Worm (Caenorhabditis elegans) whole organism, young adult: ENCODE results near the gene tag-342.

Experiments used
- B0035.1 ChIP-seq: sonication (generic microtip); optimal IDR thresholded peaks from 2 replicates; lab custom pipeline; 2016; ENCODE audit warnings: missing genetic modification characterization, mild to moderate bottlenecking, missing compliant biosample characterization, missing genotype, missing genetic modification reagents
- B0261.1 ChIP-seq: sonication (generic microtip); optimal IDR thresholded peaks from 2 replicates; lab custom pipeline; 2016; ENCODE audit warnings: mild to moderate bottlenecking, missing genetic modification characterization, moderate library complexity, missing compliant biosample characterization
- D2030.7 ChIP-seq: fragments of 200-800 bp; sonication (Bioruptor generic); IDR thresholded peaks from 2 replicates; pipeline ENCODE4 v1.3.6; 2022; ENCODE audit warnings: missing genetic modification reagents, missing genetic modification characterization, missing compliant biosample characterization
- F23B12.7 ChIP-seq: sonication (generic microtip); optimal IDR thresholded peaks from 2 replicates; lab custom pipeline; 2017; ENCODE audit warnings: missing genetic modification characterization, mild to moderate bottlenecking, missing compliant biosample characterization, antibody characterized with exemption, moderate library complexity; ENCODE audit not compliant: insufficient read depth
- F33H1.4 ChIP-seq: fragments of 200-800 bp; sonication (Bioruptor generic); IDR thresholded peaks from 2 replicates; pipeline ENCODE4 v1.3.6; 2022; ENCODE audit warnings: missing genetic modification reagents, missing genetic modification characterization, missing compliant biosample characterization
- F52B5.7 ChIP-seq: sonication (generic microtip); optimal IDR thresholded peaks from 2 replicates; lab custom pipeline; 2016; ENCODE audit warnings: mild to moderate bottlenecking, missing genetic modification characterization, missing compliant biosample characterization
- K11D2.4 ChIP-seq: fragments of 200-800 bp; sonication (Bioruptor generic); IDR thresholded peaks from 2 replicates; pipeline ENCODE4 v1.3.6; 2022; ENCODE audit warnings: missing genetic modification reagents, missing genetic modification characterization, missing compliant biosample characterization
- Y67H2A.10 ChIP-seq: fragments of 200-800 bp; sonication (Bioruptor generic); conservative IDR thresholded peaks from 2 replicates; pipeline ENCODE4 v1.3.6; 2022; ENCODE audit warnings: missing genetic modification reagents, missing genetic modification characterization, missing compliant biosample characterization
- attf-3 ChIP-seq: fragments of 200-800 bp; sonication (Bioruptor generic); conservative IDR thresholded peaks from 2 replicates; pipeline ENCODE4 v1.3.6; 2022; ENCODE audit warnings: missing genetic modification reagents, missing genetic modification characterization, missing compliant biosample characterization
- attf-5 ChIP-seq: fragments of 200-800 bp; sonication (Bioruptor generic); optimal IDR thresholded peaks from 2 replicates; lab custom pipeline; 2018; ENCODE audit warnings: mild to moderate bottlenecking, missing genetic modification characterization, missing compliant biosample characterization
- attf-6 ChIP-seq: fragments of 200-800 bp; sonication (Bioruptor generic); IDR thresholded peaks from 2 replicates; pipeline ENCODE4 v1.3.6; 2022; ENCODE audit warnings: missing genetic modification reagents, missing genetic modification characterization, missing compliant biosample characterization
- bed-1 ChIP-seq: fragments of 200-800 bp; sonication (Bioruptor generic); IDR thresholded peaks from 2 replicates; pipeline ENCODE4 v1.3.6; 2022; ENCODE audit warnings: missing genetic modification reagents, missing genetic modification characterization, missing compliant biosample characterization
- cebp-2 ChIP-seq: fragments of 200-800 bp; sonication (Bioruptor generic); IDR thresholded peaks from 2 replicates; pipeline ENCODE4 v1.3.6; 2022; ENCODE audit warnings: missing genetic modification characterization, missing compliant biosample characterization
- ceh-100 ChIP-seq: fragments of 200-800 bp; sonication (Bioruptor generic); IDR thresholded peaks from 2 replicates; pipeline ENCODE4 v1.3.6; 2022; ENCODE audit warnings: missing genetic modification reagents, missing genetic modification characterization, missing compliant biosample characterization
- ceh-27 ChIP-seq: fragments of 200-800 bp; sonication (Bioruptor generic); optimal IDR thresholded peaks from 2 replicates; lab custom pipeline; 2018; ENCODE audit warnings: mild to moderate bottlenecking, missing genetic modification characterization, moderate library complexity, missing compliant biosample characterization
- ceh-58 ChIP-seq: fragments of 200-800 bp; sonication (Bioruptor generic); IDR thresholded peaks from 2 replicates; pipeline ENCODE4 v1.3.6; 2022; ENCODE audit warnings: missing genetic modification characterization, missing compliant biosample characterization
- chd-7 ChIP-seq: sonication (generic microtip); optimal IDR thresholded peaks from 2 replicates; lab custom pipeline; 2016; ENCODE audit warnings: mild to moderate bottlenecking, missing genetic modification characterization, moderate library complexity, missing compliant biosample characterization
- egrh-3 ChIP-seq: fragments of 200-800 bp; sonication (Bioruptor generic); IDR thresholded peaks from 2 replicates; pipeline ENCODE4 v1.3.6; 2022; ENCODE audit warnings: missing genetic modification reagents, missing genetic modification characterization, missing compliant biosample characterization
- fkh-3 ChIP-seq: sonication (generic microtip); optimal IDR thresholded peaks from 2 replicates; lab custom pipeline; 2016; ENCODE audit warnings: mild to moderate bottlenecking, missing genetic modification characterization, missing compliant biosample characterization
- let-607 ChIP-seq, 2 experiments: fragments of 200-800 bp in 1 of 2; sonication (Bioruptor generic) in 1 of 2; sonication (generic microtip) in 1 of 2; optimal IDR thresholded peaks; 2 replicates each; lab custom pipeline; 2016 to 2018; ENCODE audit warnings: mild to moderate bottlenecking in 2 of 2, missing compliant biosample characterization in 2 of 2, missing genetic modification characterization in 2 of 2, moderate library complexity in 2 of 2, missing genotype in 1 of 2
- lin-35 ChIP-seq, 3 experiments: fragments of 150-350 bp in 2 of 3; sonication (generic microtip) in 1 of 3; optimal IDR thresholded peaks; 2 replicates each; lab custom pipeline; 2014 to 2018; ENCODE audit warnings: missing biosample characterization in 3 of 3, missing genetic modification characterization in 3 of 3, missing genetic modification reagents in 3 of 3
- lin-40 ChIP-seq: sonication (generic microtip); optimal IDR thresholded peaks from 2 replicates; lab custom pipeline; 2016; ENCODE audit warnings: missing genetic modification characterization, mild to moderate bottlenecking, missing compliant biosample characterization, missing genotype, missing genetic modification reagents
- lsl-1 ChIP-seq: fragments of 200-800 bp; sonication (Bioruptor generic); optimal IDR thresholded peaks from 2 replicates; lab custom pipeline; 2018; ENCODE audit warnings: mild to moderate bottlenecking, missing genetic modification characterization, moderate library complexity, missing compliant biosample characterization
- madf-10 ChIP-seq: sonication (generic microtip); optimal IDR thresholded peaks from 2 replicates; lab custom pipeline; 2016; ENCODE audit warnings: mild to moderate bottlenecking, missing genetic modification characterization, missing compliant biosample characterization
- madf-3 ChIP-seq: fragments of 200-800 bp; sonication (Bioruptor generic); IDR thresholded peaks from 2 replicates; pipeline ENCODE4 v1.3.6; 2022; ENCODE audit warnings: missing genetic modification reagents, missing genetic modification characterization, missing compliant biosample characterization
- madf-8 ChIP-seq: fragments of 200-800 bp; sonication (Bioruptor generic); conservative IDR thresholded peaks from 2 replicates; pipeline ENCODE4 v1.3.6; 2022; ENCODE audit warnings: missing genetic modification reagents, missing genetic modification characterization, missing compliant biosample characterization
- mcd-1 ChIP-seq: fragments of 200-800 bp; sonication (Bioruptor generic); IDR thresholded peaks from 2 replicates; pipeline ENCODE4 v1.3.6; 2022; ENCODE audit warnings: missing genetic modification reagents, missing genetic modification characterization, missing compliant biosample characterization
- nfya-2 ChIP-seq: fragments of 200-800 bp; sonication (Bioruptor generic); IDR thresholded peaks from 2 replicates; pipeline ENCODE4 v1.3.6; 2022; ENCODE audit warnings: missing genetic modification reagents, missing genetic modification characterization, missing compliant biosample characterization
- nhr-179 ChIP-seq: sonication (generic microtip); optimal IDR thresholded peaks from 2 replicates; lab custom pipeline; 2016; ENCODE audit warnings: mild to moderate bottlenecking, missing genetic modification characterization, missing compliant biosample characterization
- nhr-27 ChIP-seq: fragments of 200-800 bp; sonication (Bioruptor generic); optimal IDR thresholded peaks from 2 replicates; lab custom pipeline; 2018; ENCODE audit warnings: mild to moderate bottlenecking, missing genetic modification characterization, moderate library complexity, missing compliant biosample characterization
- nhr-80 ChIP-seq: sonication (generic microtip); optimal IDR thresholded peaks from 2 replicates; lab custom pipeline; 2016; ENCODE audit warnings: missing genetic modification characterization, missing compliant biosample characterization
- pha-4 ChIP-seq: fragments of 150-350 bp; sonication (generic microtip); optimal IDR thresholded peaks from 2 replicates; lab custom pipeline; 2014; ENCODE audit warnings: missing biosample characterization, missing genetic modification reagents, missing genetic modification characterization
- rcor-1 ChIP-seq: fragments of 200-800 bp; sonication (Bioruptor generic); IDR thresholded peaks from 2 replicates; pipeline ENCODE4 v1.3.6; 2022; ENCODE audit warnings: missing genetic modification reagents, missing genetic modification characterization, missing compliant biosample characterization
- rec-8 ChIP-seq, 2 experiments: sonication (generic microtip); optimal IDR thresholded peaks; 2 replicates each; lab custom pipeline; 2016; ENCODE audit warnings: mild to moderate bottlenecking in 2 of 2, missing genetic modification characterization in 2 of 2, missing genetic modification reagents in 2 of 2, missing genotype in 2 of 2, missing biosample characterization in 1 of 2, missing compliant biosample characterization in 1 of 2, moderate library complexity in 1 of 2
- snpc-1.3 ChIP-seq: sonication (generic microtip); optimal IDR thresholded peaks from 2 replicates; lab custom pipeline; 2017; ENCODE audit warnings: missing genetic modification characterization, mild to moderate bottlenecking, missing compliant biosample characterization, antibody characterized with exemption, moderate library complexity, missing genotype, missing genetic modification reagents; ENCODE audit not compliant: insufficient read depth
- snpc-3.4 ChIP-seq: sonication (generic microtip); optimal IDR thresholded peaks from 2 replicates; lab custom pipeline; 2017; ENCODE audit warnings: missing genetic modification characterization, mild to moderate bottlenecking, missing compliant biosample characterization, antibody characterized with exemption, moderate library complexity, missing genotype, missing genetic modification reagents
- snpc-4 ChIP-seq, 5 experiments: fragments of 150-350 bp in 1 of 5; sonication (generic microtip) in 4 of 5; optimal IDR thresholded peaks; 2 replicates each; lab custom pipeline; 2014 to 2018; ENCODE audit warnings: missing genetic modification characterization in 5 of 5, missing biosample characterization in 3 of 5, antibody characterized with exemption in 2 of 5, mild to moderate bottlenecking in 2 of 5, missing compliant biosample characterization in 2 of 5, missing genotype in 2 of 5, moderate library complexity in 2 of 5, missing genetic modification reagents in 1 of 5
- sptf-2 ChIP-seq: fragments of 200-800 bp; sonication (Bioruptor generic); optimal IDR thresholded peaks from 2 replicates; lab custom pipeline; 2018; ENCODE audit warnings: mild to moderate bottlenecking, missing genetic modification characterization, missing compliant biosample characterization
- tbp1 ChIP-seq: fragments of 200-800 bp; sonication (Bioruptor generic); optimal IDR thresholded peaks from 2 replicates; lab custom pipeline; 2018; ENCODE audit warnings: mild to moderate bottlenecking, missing genetic modification characterization, missing compliant biosample characterization
- unc-62 ChIP-seq: fragments of 150-350 bp; optimal IDR thresholded peaks from 2 replicates; lab custom pipeline; 2014; ENCODE audit warnings: missing biosample characterization, missing genetic modification reagents, missing genetic modification characterization
- xnd-1 ChIP-seq: sonication (generic microtip); optimal IDR thresholded peaks from 2 replicates; lab custom pipeline; 2016; ENCODE audit warnings: missing genotype, missing genetic modification reagents, missing genetic modification characterization, missing compliant biosample characterization
- ztf-25 ChIP-seq: fragments of 200-800 bp; sonication (Bioruptor generic); IDR thresholded peaks from 2 replicates; pipeline ENCODE4 v1.3.6; 2022; ENCODE audit warnings: missing genetic modification reagents, missing genetic modification characterization, missing compliant biosample characterization

The tag-342 gene

DNA sequence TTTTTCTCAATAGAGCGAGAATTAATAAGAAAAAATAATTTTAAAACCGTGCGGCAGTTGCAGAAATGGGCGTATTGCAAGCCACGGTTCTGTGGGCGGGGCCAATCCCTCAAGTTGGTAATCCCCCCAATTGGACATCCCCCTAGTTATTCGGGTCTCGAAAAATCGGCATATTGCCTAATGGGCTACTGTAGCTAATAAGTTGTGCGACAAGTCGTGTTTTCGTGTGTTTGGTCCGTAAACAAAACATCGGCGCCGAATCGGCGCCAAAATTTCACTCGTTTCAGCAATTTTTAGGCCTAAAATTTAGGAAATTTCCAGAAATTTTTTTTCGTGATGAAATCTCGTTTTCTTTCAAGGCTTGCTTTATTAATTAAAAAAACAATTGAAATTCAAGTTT lies 36.4 kb downstream of the tag-342 start (continued):
- TF ChIP-seq ceh-58 (GFP tag; lab: Robert Waterston, UW): no peak
- TF ChIP-seq xnd-1: peak; percentile 89

DNA sequence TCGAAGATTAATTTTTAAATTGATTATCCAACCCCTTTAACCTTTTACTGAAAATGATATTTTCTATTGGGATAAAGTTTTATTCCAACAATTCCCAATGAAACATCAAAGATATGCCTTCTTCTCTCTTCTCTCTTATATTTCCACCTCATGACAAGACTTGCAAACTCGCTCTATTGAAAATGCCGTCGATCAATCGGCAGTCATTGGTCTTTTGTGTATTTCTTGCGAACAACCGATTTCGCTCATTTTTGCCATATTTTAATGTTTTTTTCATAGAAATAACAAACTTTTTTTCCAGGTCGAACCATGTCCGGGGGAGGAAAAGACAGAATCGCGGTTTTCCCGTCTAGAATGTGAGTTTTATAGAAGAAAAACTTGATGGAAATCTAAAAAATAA lies 39.8 kb downstream of the tag-342 start, which contains the start of gene vha-14:
TSS of gene vha-14 (plus strand) at position 302 of the 400 bp plus-strand sequence.
- peak; percentile 63 for TF ChIP-seq nhr-80
- TF ChIP-seq K11D2.4 (GFP tag; lab: Robert Waterston, UW): no peak
- TF ChIP-seq attf-5 (GFP tag; lab: Kevin White, UChicago): peak; percentile 39
- TF ChIP-seq mcd-1 (GFP tag; lab: Robert Waterston, UW): peak; percentile 38; the same call in 1 of the 2 replicates
- TF ChIP-seq madf-8 (GFP tag; lab: Robert Waterston, UW): no peak
- peak; percentile 25 for TF ChIP-seq F23B12.7

ce11 chrIII:9509764-9510370 lies 41.9 kb downstream of the tag-342 start:
- TF ChIP-seq D2030.7 (no peak), ztf-25 (GFP tag; lab: Robert Waterston, UW) (no peak), ceh-100 (GFP tag; lab: Robert Waterston, UW) (0 out of 2 replicates have a peak, but pooled peaks have one; percentile 12), madf-3 (GFP tag; lab: Robert Waterston, UW) (0 out of 2 replicates have a peak, but pooled peaks have one; percentile 29), chd-7 (peak; percentile 65), egrh-3 (GFP tag; lab: Robert Waterston, UW) (no peak), F33H1.4 (GFP tag; lab: Robert Waterston, UW) (peak; percentile 23; the same call in 1 of the 2 replicates), attf-3 (no peak), xnd-1 (peak; percentile 9), nfya-2 (GFP tag; lab: Robert Waterston, UW) (no peak), let-607 (tag; optimal IDR thresholded peaks at IDR 0.05; lab: Kevin White, UChicago) (peak in 1 of 2 experiments; percentile 17), ceh-27 (GFP tag; lab: Kevin White, UChicago) (peak; percentile 74), sptf-2 (no peak), lin-35 (GFP tag; optimal IDR thresholded peaks at IDR 0.05; lab: Kevin White, UChicago) (peak in 1 of 3 experiments; percentile 51), madf-10 (tag; lab: Kevin White, UChicago) (peak; percentile 33), snpc-4 (GFP tag; optimal IDR thresholded peaks at IDR 0.05; lab: Kevin White, UChicago) (no peak), snpc-4 (tag; optimal IDR thresholded peaks at IDR 0.05; lab: Kevin White, UChicago) (peak in 1 of 4 experiments; percentile 57), lsl-1 (GFP tag; lab: Kevin White, UChicago) (no peak), cebp-2 (no peak), lin-40 (peak; percentile 37), bed-1 (no peak), mcd-1 (GFP tag; lab: Robert Waterston, UW) (0 out of 2 replicates have a peak, but pooled peaks have one; percentile 19), unc-62 (GFP tag; lab: Kevin White, UChicago) (no peak), rcor-1 (GFP tag; lab: Robert Waterston, UW) (no peak), attf-6 (no peak), snpc-3.4 (tag; lab: Kevin White, UChicago) (no peak), nhr-27 (peak; percentile 65), fkh-3 (tag; lab: Kevin White, UChicago) (no peak), snpc-1.3 (tag; lab: Kevin White, UChicago) (no peak), F52B5.7 (tag; lab: Kevin White, UChicago) (peak; percentile 73), tbp1 (GFP tag; lab: Kevin White, UChicago) (no peak), rec-8 (tag; optimal IDR thresholded peaks at IDR 0.05; lab: Kevin White, UChicago) (peak in 1 of 2 experiments; percentile 3), Y67H2A.10 (GFP tag; lab: Robert Waterston, UW) (no peak), pha-4 (tag; lab: Kevin White, UChicago) (no peak), nhr-179 (tag; lab: Kevin White, UChicago) (peak; percentile 4), B0261.1 (no peak), B0035.1 (tag; lab: Kevin White, UChicago) (peak; percentile 48)
